Worm (Caenorhabditis elegans) whole organism, late embryonic: ENCODE data around the gene srh-269.

Source experiments
- lin-11 ChIP-seq: fragments of 200-800 bp; sonication (Bioruptor generic); optimal IDR thresholded peaks from 2 replicates; lab custom pipeline; 2018; ENCODE audit warnings: mild to moderate bottlenecking, missing genetic modification characterization, missing compliant biosample characterization
- nhr-11 ChIP-seq: fragments of 150-350 bp; optimal IDR thresholded peaks from 2 replicates; lab custom pipeline; 2014; ENCODE audit warnings: missing biosample characterization, missing genetic modification characterization
- pag-3 ChIP-seq: sonication (generic microtip); optimal IDR thresholded peaks from 2 replicates; lab custom pipeline; 2016; ENCODE audit warnings: missing compliant biosample characterization, missing genetic modification characterization, borderline replicate concordance

DNA sequence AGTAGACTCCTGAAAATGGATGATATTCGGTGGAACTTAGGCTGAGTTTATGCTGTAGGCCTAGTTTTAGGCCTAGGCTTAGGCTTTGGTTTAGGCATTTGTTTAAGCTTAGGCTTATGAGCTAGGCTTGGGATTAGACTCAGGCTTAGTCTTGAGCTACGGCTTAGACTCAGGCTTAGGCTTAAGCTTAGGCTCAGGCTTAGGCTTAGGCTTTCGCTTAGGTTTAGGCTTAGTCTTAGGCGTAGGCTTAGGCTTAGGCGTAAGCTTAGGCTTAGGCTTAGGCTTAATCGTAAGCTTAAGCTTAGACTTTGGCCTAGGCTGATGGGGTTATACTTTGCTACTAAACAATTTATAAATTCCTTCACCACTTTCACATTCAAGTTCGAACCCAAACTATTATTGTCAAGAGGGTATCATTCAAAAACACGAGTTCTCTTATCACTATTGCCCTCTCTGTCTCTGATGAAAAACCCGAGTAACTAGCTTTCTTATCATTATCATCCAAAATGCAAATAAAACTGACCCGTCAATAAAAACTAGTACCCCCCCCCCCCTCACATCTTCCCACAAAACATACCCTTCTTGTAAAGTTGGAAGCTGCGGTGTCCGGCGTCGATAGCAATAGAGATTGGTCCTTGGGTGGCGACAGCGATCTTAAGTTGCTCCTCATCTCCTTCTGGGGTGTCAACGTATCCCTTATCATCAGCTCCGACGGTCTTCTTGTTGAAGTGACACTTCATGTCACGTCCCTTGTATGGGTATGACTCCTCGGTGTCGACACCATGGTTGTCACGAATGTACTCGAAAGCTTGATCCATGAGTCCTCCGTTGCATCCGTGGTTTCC lies 1.3 kb upstream of the srh-269 start:
- TF ChIP-seq nhr-11 (tag; lab: Kevin White, UChicago), result no peak
- TF ChIP-seq pag-3 (tag; lab: Kevin White, UChicago), result no peak
- no peak for TF ChIP-seq lin-11
